Fruit fly (Drosophila melanogaster) whole organism, embryonic: ENCODE data around the gene DNaseII.

Source experiments
- BEAF-32 ChIP-seq: fragments of 200-800 bp; sonication (Bioruptor generic); optimal IDR thresholded peaks from 3 replicates; lab custom pipeline; 2017; ENCODE audit warnings: missing biosample characterization, missing genetic modification characterization, mild to moderate bottlenecking, moderate library complexity, missing genetic modification reagents
- CG10462 ChIP-seq: fragments of 200-800 bp; sonication (Bioruptor generic); optimal IDR thresholded peaks from 2 replicates; lab custom pipeline; 2016; ENCODE audit warnings: missing biosample characterization, missing genetic modification characterization
- CG10979 ChIP-seq: fragments of 200-800 bp; sonication (Bioruptor generic); optimal IDR thresholded peaks from 2 replicates; lab custom pipeline; 2018; ENCODE audit warnings: missing biosample characterization, mild to moderate bottlenecking, missing genetic modification characterization, moderate library complexity
- CG11723 ChIP-seq: fragments of 200-800 bp; sonication (Bioruptor generic); optimal IDR thresholded peaks from 2 replicates; lab custom pipeline; 2017; ENCODE audit warnings: missing biosample characterization, mild to moderate bottlenecking, missing genetic modification characterization
- CG12299 ChIP-seq: fragments of 200-800 bp; sonication (Bioruptor generic); optimal IDR thresholded peaks from 2 replicates; lab custom pipeline; 2018; ENCODE audit warnings: missing biosample characterization, mild to moderate bottlenecking, missing genetic modification characterization
- CG1233 ChIP-seq: fragments of 200-800 bp; sonication (Bioruptor generic); optimal IDR thresholded peaks from 4 replicates; lab custom pipeline; 2018; ENCODE audit warnings: missing biosample characterization, mild to moderate bottlenecking, missing genetic modification characterization
- CG13296 ChIP-seq: fragments of 200-800 bp; sonication (Bioruptor generic); optimal IDR thresholded peaks from 3 replicates; lab custom pipeline; 2018; ENCODE audit warnings: missing biosample characterization, mild to moderate bottlenecking, missing genetic modification characterization
- CG15073 ChIP-seq: fragments of 200-800 bp; sonication (Bioruptor generic); optimal IDR thresholded peaks from 2 replicates; lab custom pipeline; 2016; ENCODE audit warnings: missing biosample characterization, missing genetic modification characterization
- CG15601 ChIP-seq: fragments of 200-800 bp; sonication (Bioruptor generic); optimal IDR thresholded peaks from 3 replicates; lab custom pipeline; 2019; ENCODE audit warnings: missing biosample characterization, mild to moderate bottlenecking, missing genetic modification characterization, moderate library complexity
- CG16863 ChIP-seq: fragments of 200-800 bp; sonication (Bioruptor generic); optimal IDR thresholded peaks from 3 replicates; lab custom pipeline; 2016; ENCODE audit warnings: missing biosample characterization, missing genetic modification characterization
- CG30020 ChIP-seq: fragments of 200-800 bp; optimal IDR thresholded peaks from 2 replicates; lab custom pipeline; 2019; ENCODE audit warnings: missing biosample characterization, mild to moderate bottlenecking, missing genetic modification characterization, moderate library complexity
- CG3407 ChIP-seq: fragments of 200-800 bp; sonication (Bioruptor generic); optimal IDR thresholded peaks from 2 replicates; lab custom pipeline; 2018; ENCODE audit warnings: missing biosample characterization, mild to moderate bottlenecking, missing genetic modification characterization
- CG4617 ChIP-seq: fragments of 200-800 bp; sonication (Bioruptor generic); optimal IDR thresholded peaks from 3 replicates; lab custom pipeline; 2016; ENCODE audit warnings: missing biosample characterization, missing genetic modification characterization, borderline replicate concordance
- CG8290 ChIP-seq, 3 experiments: fragments of 200-800 bp; sonication (Bioruptor generic); optimal IDR thresholded peaks; 2 replicates each; lab custom pipeline; 2016 to 2019; ENCODE audit warnings: missing biosample characterization in 3 of 3, missing genetic modification characterization in 3 of 3, mild to moderate bottlenecking in 2 of 3, moderate library complexity in 1 of 3
- D ChIP-seq, 2 experiments: fragments of 200-800 bp in 1 of 2; fragments of >200 bp in 1 of 2; sonication (Bioruptor generic) in 1 of 2; optimal IDR thresholded peaks; 2 replicates in 1 of 2; 3 replicates in 1 of 2; lab custom pipeline; 2017; ENCODE audit warnings: mild to moderate bottlenecking in 1 of 2, missing biosample characterization in 1 of 2, missing genetic modification characterization in 1 of 2, missing genetic modification reagents in 1 of 2
- Dll ChIP-seq: fragments of 200-800 bp; sonication (Bioruptor generic); IDR thresholded peaks from 4 replicates; pipeline ENCODE4 v1.3.6; 2022; ENCODE audit warnings: missing biosample characterization, missing genetic modification characterization; ENCODE audit not compliant: partially characterized antibody
- Gsc ChIP-seq: fragments of 200-800 bp; sonication (Bioruptor generic); IDR thresholded peaks from 2 replicates; pipeline ENCODE4 v1.3.6; 2022; ENCODE audit warnings: missing biosample characterization, missing genetic modification characterization
- HHEX ChIP-seq: fragments of 200-800 bp; sonication (Bioruptor generic); optimal IDR thresholded peaks from 3 replicates; lab custom pipeline; 2017; ENCODE audit warnings: missing biosample characterization, mild to moderate bottlenecking, missing genetic modification characterization, missing genetic modification reagents
- Hand ChIP-seq: fragments of 200-800 bp; sonication (Bioruptor generic); optimal IDR thresholded peaks from 2 replicates; lab custom pipeline; 2017; ENCODE audit warnings: mild to moderate bottlenecking, missing biosample characterization, missing genetic modification reagents, missing genetic modification characterization
- HmgD ChIP-seq: fragments of 200-800 bp; sonication (Bioruptor generic); optimal IDR thresholded peaks from 3 replicates; lab custom pipeline; 2016; ENCODE audit warnings: missing biosample characterization, missing genetic modification characterization
- Hr3 ChIP-seq: fragments of 200-800 bp; sonication (Bioruptor generic); optimal IDR thresholded peaks from 3 replicates; lab custom pipeline; 2016; ENCODE audit warnings: missing biosample characterization, missing genetic modification characterization
- Max ChIP-seq: fragments of 200-800 bp; sonication (Bioruptor generic); optimal IDR thresholded peaks from 2 replicates; lab custom pipeline; 2016; ENCODE audit warnings: missing biosample characterization, mild to moderate bottlenecking, missing genetic modification characterization
- Mes4 ChIP-seq: fragments of 200-800 bp; sonication (Bioruptor generic); optimal IDR thresholded peaks from 2 replicates; lab custom pipeline; 2016; ENCODE audit warnings: missing biosample characterization, missing genetic modification characterization
- Nf-YB ChIP-seq: fragments of 200-800 bp; sonication (Bioruptor generic); optimal IDR thresholded peaks from 3 replicates; lab custom pipeline; 2019; ENCODE audit warnings: missing biosample characterization, mild to moderate bottlenecking, missing genetic modification characterization, moderate library complexity
- Optix ChIP-seq: fragments of 200-800 bp; sonication (Bioruptor generic); IDR thresholded peaks from 3 replicates; pipeline ENCODE4 v1.3.6; 2022; ENCODE audit warnings: missing biosample characterization, missing genetic modification characterization
- Ptx1 ChIP-seq: fragments of 200-800 bp; sonication (Bioruptor generic); IDR thresholded peaks from 2 replicates; pipeline ENCODE4 v1.3.6; 2022; ENCODE audit warnings: missing biosample characterization, missing genetic modification characterization
- Ravus ChIP-seq: fragments of 200-800 bp; sonication (Bioruptor generic); IDR thresholded peaks from 2 replicates; pipeline ENCODE4 v1.3.6; 2022; ENCODE audit warnings: missing biosample characterization, missing genetic modification characterization
- abd-A ChIP-seq: fragments of 200-800 bp; sonication (Bioruptor generic); optimal IDR thresholded peaks from 3 replicates; lab custom pipeline; 2019; ENCODE audit warnings: missing biosample characterization, mild to moderate bottlenecking, missing genetic modification characterization, moderate library complexity
- aop ChIP-seq: fragments of 200-800 bp; sonication (Bioruptor generic); IDR thresholded peaks from 2 replicates; pipeline ENCODE4 v1.3.6; 2022; ENCODE audit warnings: missing biosample characterization, missing genetic modification characterization
- ap ChIP-seq: fragments of 200-800 bp; sonication (Bioruptor generic); IDR thresholded peaks from 2 replicates; pipeline ENCODE4 v1.3.6; 2022; ENCODE audit warnings: missing biosample characterization, missing genetic modification characterization
- bab2 ChIP-seq: fragments of 200-800 bp; sonication (Bioruptor generic); optimal IDR thresholded peaks from 2 replicates; lab custom pipeline; 2016; ENCODE audit warnings: missing biosample characterization, missing genetic modification characterization
- bowl ChIP-seq: fragments of 200-800 bp; sonication (Bioruptor generic); IDR thresholded peaks from 2 replicates; pipeline ENCODE4 v1.3.6; 2022; ENCODE audit warnings: missing biosample characterization, missing genetic modification characterization
- br ChIP-seq: fragments of >200 bp; optimal IDR thresholded peaks from 2 replicates; lab custom pipeline; 2017
- bsh ChIP-seq, 2 experiments: fragments of 200-800 bp; sonication (Bioruptor generic); optimal IDR thresholded peaks; 2 replicates each; lab custom pipeline; 2017 to 2018; ENCODE audit warnings: mild to moderate bottlenecking in 2 of 2, missing biosample characterization in 2 of 2, missing genetic modification characterization in 2 of 2, moderate library complexity in 1 of 2
- cato ChIP-seq: fragments of 200-800 bp; sonication (Bioruptor generic); optimal IDR thresholded peaks from 2 replicates; lab custom pipeline; 2016; ENCODE audit warnings: missing biosample characterization, missing genetic modification characterization, borderline replicate concordance
- croc ChIP-seq: fragments of 200-800 bp; sonication (Bioruptor generic); conservative IDR thresholded peaks from 3 replicates; pipeline ENCODE4 v1.3.6; 2022; ENCODE audit warnings: missing biosample characterization, missing genetic modification characterization
- dmrt99B ChIP-seq: fragments of 200-800 bp; sonication (Bioruptor generic); optimal IDR thresholded peaks from 2 replicates; lab custom pipeline; 2018; ENCODE audit warnings: missing biosample characterization, mild to moderate bottlenecking, missing genetic modification characterization, moderate library complexity
- fd3F ChIP-seq: fragments of 200-800 bp; sonication (Bioruptor generic); optimal IDR thresholded peaks from 2 replicates; lab custom pipeline; 2018; ENCODE audit warnings: missing biosample characterization, mild to moderate bottlenecking, missing genetic modification characterization, moderate library complexity
- gem ChIP-seq: fragments of 200-800 bp; sonication (Bioruptor generic); optimal IDR thresholded peaks from 2 replicates; lab custom pipeline; 2019; ENCODE audit warnings: missing biosample characterization, mild to moderate bottlenecking, missing genetic modification characterization, moderate library complexity
- jigr1 ChIP-seq: fragments of 200-800 bp; sonication (Bioruptor generic); IDR thresholded peaks from 3 replicates; pipeline ENCODE4 v1.3.6; 2022; ENCODE audit warnings: missing biosample characterization, missing genetic modification characterization
- jing ChIP-seq: fragments of 200-800 bp; sonication (Bioruptor generic); optimal IDR thresholded peaks from 2 replicates; lab custom pipeline; 2018; ENCODE audit warnings: missing biosample characterization, mild to moderate bottlenecking, missing genetic modification characterization
- jumu ChIP-seq: fragments of 200-800 bp; sonication (Bioruptor generic); optimal IDR thresholded peaks from 3 replicates; lab custom pipeline; 2016; ENCODE audit warnings: missing biosample characterization, missing genetic modification characterization
- pros ChIP-seq: fragments of 200-800 bp; sonication (Bioruptor generic); optimal IDR thresholded peaks from 3 replicates; lab custom pipeline; 2019; ENCODE audit warnings: missing biosample characterization, mild to moderate bottlenecking, missing genetic modification characterization, moderate library complexity
- row ChIP-seq: fragments of 200-800 bp; sonication (Bioruptor generic); IDR thresholded peaks from 3 replicates; pipeline ENCODE4 v1.3.6; 2022; ENCODE audit warnings: missing biosample characterization, missing genetic modification characterization
- sna ChIP-seq: fragments of 200-800 bp; sonication (Bioruptor generic); IDR thresholded peaks from 2 replicates; pipeline ENCODE4 v1.3.6; 2022; ENCODE audit warnings: missing biosample characterization, missing genetic modification characterization; ENCODE audit not compliant: partially characterized antibody
- sqz ChIP-seq: fragments of 200-800 bp; sonication (Bioruptor generic); optimal IDR thresholded peaks from 3 replicates; lab custom pipeline; 2018; ENCODE audit warnings: missing biosample characterization, mild to moderate bottlenecking, missing genetic modification characterization
- stwl ChIP-seq: fragments of 200-800 bp; sonication (Bioruptor generic); optimal IDR thresholded peaks from 3 replicates; lab custom pipeline; 2018; ENCODE audit warnings: missing biosample characterization, mild to moderate bottlenecking, missing genetic modification characterization, moderate library complexity
- zfh1 ChIP-seq: fragments of 200-800 bp; sonication (Bioruptor generic); IDR thresholded peaks from 3 replicates; pipeline ENCODE4 v1.3.6; 2022; ENCODE audit warnings: missing biosample characterization, missing genetic modification characterization

DNaseII gene

dm6 chr3R:18049272-18050015 lies 30.3 kb downstream of the DNaseII start (continued):
- TF ChIP-seq CG10979 (tag; lab: Kevin White, UChicago) (peak; percentile 83), Hr3 (peak; percentile 76), abd-A (tag; lab: Kevin White, UChicago) (no peak), Ravus (GFP tag; lab: Robert Waterston, UW) (no peak), CG8290 (GFP tag; optimal IDR thresholded peaks at IDR 0.05; lab: Kevin White, UChicago) (peak; percentile 10), CG8290 (tag; optimal IDR thresholded peaks at IDR 0.05; lab: Kevin White, UChicago) (peak in 1 of 2 experiments; percentile 7), pros (GFP tag; lab: Kevin White, UChicago) (no peak), D (optimal IDR thresholded peaks at IDR 0.05; lab: Kevin White, UChicago) (no peak), D (GFP tag; optimal IDR thresholded peaks at IDR 0.05; lab: Kevin White, UChicago) (peak; percentile 70), sna (GFP tag; lab: Robert Waterston, UW) (no peak), sqz (GFP tag; lab: Kevin White, UChicago) (no peak), Gsc (GFP tag; lab: Robert Waterston, UW) (no peak), CG15601 (tag; lab: Kevin White, UChicago) (peak; percentile 55), bsh (GFP tag; optimal IDR thresholded peaks at IDR 0.05; lab: Kevin White, UChicago) (peak; percentile 42 to 75), bowl (GFP tag; lab: Robert Waterston, UW) (no peak), bab2 (peak; percentile 32), CG10462 (peak; percentile 61), CG4617 (GFP tag; lab: Kevin White, UChicago) (peak; percentile 34), br (lab: Kevin White, UChicago) (no peak), CG15073 (peak; percentile 9), CG1233 (GFP tag; lab: Kevin White, UChicago) (peak; percentile 44), HmgD (GFP tag; lab: Kevin White, UChicago) (no peak), HHEX (GFP tag; lab: Kevin White, UChicago) (peak; percentile 55), row (peak; percentile 72), CG30020 (peak; percentile 16), aop (GFP tag; lab: Robert Waterston, UW) (no peak), zfh1 (GFP tag; lab: Robert Waterston, UW) (0 out of 3 replicates have a peak, but pooled peaks have one; percentile 38), Ptx1 (GFP tag; lab: Robert Waterston, UW) (peak; percentile 63), stwl (tag; lab: Kevin White, UChicago) (no peak), CG11723 (GFP tag; lab: Kevin White, UChicago) (peak; percentile 63), Mes4 (no peak), Max (GFP tag; lab: Kevin White, UChicago) (peak; percentile 53), BEAF-32 (GFP tag; lab: Kevin White, UChicago) (no peak), gem (peak; percentile 90), Nf-YB (GFP tag; lab: Kevin White, UChicago) (peak; percentile 59), Hand (GFP tag; lab: Kevin White, UChicago) (no peak), CG16863 (GFP tag; lab: Kevin White, UChicago) (no peak), CG3407 (GFP tag; lab: Kevin White, UChicago) (peak; percentile 54), CG12299 (tag; lab: Kevin White, UChicago) (no peak), cato (GFP tag; lab: Kevin White, UChicago) (peak; percentile 36), croc (GFP tag; lab: Robert Waterston, UW) (peak; percentile 47; the same call in 1 of the 3 replicates), Dll (GFP tag; lab: Robert Waterston, UW) (no peak), jumu (GFP tag; lab: Kevin White, UChicago) (peak; percentile 47), dmrt99B (peak; percentile 82), jigr1 (GFP tag; lab: Robert Waterston, UW) (no peak), Optix (GFP tag; lab: Robert Waterston, UW) (no peak), CG13296 (GFP tag; lab: Kevin White, UChicago) (peak; percentile 2), jing (GFP tag; lab: Kevin White, UChicago) (peak; percentile 36), ap (GFP tag; lab: Robert Waterston, UW) (peak; percentile 41; the same call in 1 of the 2 replicates), fd3F (GFP tag; lab: Kevin White, UChicago) (peak; percentile 36)
